Worm (Caenorhabditis elegans) whole organism, L1 larva: ENCODE results near the gene F46G11.6.

ENCODE experiments used
- C04F5.9 ChIP-seq: sonication (generic microtip); optimal IDR thresholded peaks from 2 replicates; lab custom pipeline; 2016; ENCODE audit warnings: missing genetic modification characterization, missing compliant biosample characterization
- C16A3.4 ChIP-seq: fragments of 150-350 bp; optimal IDR thresholded peaks from 2 replicates; lab custom pipeline; 2014; ENCODE audit warnings: missing biosample characterization, missing genetic modification characterization
- blmp-1 ChIP-seq: fragments of 150-350 bp; optimal IDR thresholded peaks from 2 replicates; lab custom pipeline; 2014; ENCODE audit warnings: missing biosample characterization, missing genetic modification characterization
- ceh-8 ChIP-seq: fragments of 200-800 bp; sonication (Bioruptor generic); optimal IDR thresholded peaks from 2 replicates; lab custom pipeline; 2018; ENCODE audit warnings: mild to moderate bottlenecking, missing genetic modification characterization, moderate library complexity, missing compliant biosample characterization
- ceh-82 ChIP-seq, 3 experiments: fragments of 150-350 bp in 1 of 3; sonication (generic microtip) in 2 of 3; optimal IDR thresholded peaks; 2 replicates each; lab custom pipeline; 2014 to 2017; ENCODE audit warnings: missing biosample characterization in 3 of 3, missing genetic modification characterization in 3 of 3
- ceh-88 ChIP-seq: fragments of 200-800 bp; sonication (Bioruptor generic); IDR thresholded peaks from 2 replicates; pipeline ENCODE4 v1.3.6; 2022; ENCODE audit warnings: missing genetic modification characterization, missing compliant biosample characterization
- ces-1 ChIP-seq: fragments of 150-350 bp; optimal IDR thresholded peaks from 2 replicates; lab custom pipeline; 2014; ENCODE audit warnings: missing biosample characterization, missing genetic modification reagents, missing genetic modification characterization
- dpl-1 ChIP-seq, 3 experiments: fragments of 150-350 bp in 2 of 3; sonication (generic microtip) in 1 of 3; optimal IDR thresholded peaks; 2 replicates each; lab custom pipeline; 2014 to 2017; ENCODE audit warnings: missing biosample characterization in 3 of 3, missing genetic modification characterization in 3 of 3, missing genetic modification reagents in 3 of 3
- dsc-1 ChIP-seq: sonication (generic microtip); optimal IDR thresholded peaks from 2 replicates; lab custom pipeline; 2016; ENCODE audit warnings: mild to moderate bottlenecking, missing genetic modification characterization, missing compliant biosample characterization
- efl-1 ChIP-seq, 4 experiments: fragments of 150-350 bp; optimal IDR thresholded peaks in 3 of 4; peaks in 1 of 4; 1 replicate in 1 of 4; 2 replicates in 3 of 4; lab custom pipeline; 2014; ENCODE audit warnings: missing biosample characterization in 2 of 4, missing genetic modification characterization in 2 of 4, missing genetic modification reagents in 2 of 4
- efl-3 ChIP-seq: fragments of 200-800 bp; sonication (Bioruptor generic); optimal IDR thresholded peaks from 2 replicates; lab custom pipeline; 2018; ENCODE audit warnings: mild to moderate bottlenecking, missing genetic modification characterization, missing compliant biosample characterization
- egl-13 ChIP-seq: sonication (generic microtip); optimal IDR thresholded peaks from 2 replicates; lab custom pipeline; 2016; ENCODE audit warnings: missing genotype, missing genetic modification reagents, missing genetic modification characterization, missing compliant biosample characterization
- egl-27 ChIP-seq, 2 experiments: fragments of 150-350 bp in 1 of 2; sonication (generic microtip); optimal IDR thresholded peaks; 3 replicates each; lab custom pipeline; 2017 to 2018; ENCODE audit warnings: missing biosample characterization in 2 of 2, missing genetic modification characterization in 2 of 2, missing genetic modification reagents in 2 of 2
- ets-5 ChIP-seq: fragments of 200-800 bp; sonication (Bioruptor generic); IDR thresholded peaks from 2 replicates; pipeline ENCODE4 v1.3.6; 2022; ENCODE audit warnings: missing genetic modification characterization, missing compliant biosample characterization
- fkh-10 ChIP-seq: sonication (generic microtip); optimal IDR thresholded peaks from 2 replicates; lab custom pipeline; 2017; ENCODE audit warnings: missing biosample characterization, missing genetic modification reagents, missing genetic modification characterization
- fkh-4 ChIP-seq: sonication (generic microtip); optimal IDR thresholded peaks from 2 replicates; lab custom pipeline; 2016; ENCODE audit warnings: missing compliant biosample characterization, missing genetic modification characterization, borderline replicate concordance
- fos-1 ChIP-seq: fragments of 150-350 bp; optimal IDR thresholded peaks from 2 replicates; lab custom pipeline; 2014; ENCODE audit warnings: missing biosample characterization, missing genetic modification characterization
- grh-1 ChIP-seq: fragments of 200-800 bp; sonication (Bioruptor generic); IDR thresholded peaks from 2 replicates; pipeline ENCODE4 v1.3.6; 2022; ENCODE audit warnings: missing genetic modification reagents, missing genetic modification characterization, missing compliant biosample characterization
- hlh-17 ChIP-seq: fragments of 200-800 bp; sonication (Bioruptor generic); optimal IDR thresholded peaks from 2 replicates; lab custom pipeline; 2018; ENCODE audit warnings: missing genetic modification characterization, mild to moderate bottlenecking, missing compliant biosample characterization, moderate library complexity, borderline replicate concordance
- lin-13 ChIP-seq: fragments of 150-350 bp; optimal IDR thresholded peaks from 2 replicates; lab custom pipeline; 2014; ENCODE audit warnings: missing biosample characterization, missing genetic modification reagents, missing genetic modification characterization
- lin-15B ChIP-seq: fragments of 150-350 bp; sonication (generic microtip); optimal IDR thresholded peaks from 3 replicates; lab custom pipeline; 2014; ENCODE audit warnings: missing biosample characterization, missing genetic modification characterization
- lin-39 ChIP-seq: fragments of 150-350 bp; optimal IDR thresholded peaks from 2 replicates; lab custom pipeline; 2014; ENCODE audit warnings: missing biosample characterization, missing genetic modification reagents, missing genetic modification characterization
- mab-9 ChIP-seq: fragments of 200-800 bp; sonication (Bioruptor generic); IDR thresholded peaks from 2 replicates; pipeline ENCODE4 v1.3.6; 2022; ENCODE audit warnings: missing genetic modification reagents, missing genetic modification characterization, missing compliant biosample characterization
- mdl-1 ChIP-seq, 2 experiments: fragments of 150-350 bp; optimal IDR thresholded peaks; 2 replicates each; lab custom pipeline; 2014 to 2017; ENCODE audit warnings: missing biosample characterization in 2 of 2, missing genetic modification characterization in 2 of 2, inconsistent platforms in 1 of 2
- mef-2 ChIP-seq: fragments of 150-350 bp; optimal IDR thresholded peaks from 2 replicates; lab custom pipeline; 2014; ENCODE audit warnings: missing biosample characterization, missing genetic modification characterization
- nhr-20 ChIP-seq: sonication (generic microtip); optimal IDR thresholded peaks from 2 replicates; lab custom pipeline; 2016; ENCODE audit warnings: mild to moderate bottlenecking, missing genetic modification characterization, missing compliant biosample characterization
- nhr-28 ChIP-seq: fragments of 150-350 bp; optimal IDR thresholded peaks from 2 replicates; lab custom pipeline; 2014; ENCODE audit warnings: missing biosample characterization, missing genetic modification characterization
- nhr-47 ChIP-seq: sonication (generic microtip); optimal IDR thresholded peaks from 2 replicates; lab custom pipeline; 2016; ENCODE audit warnings: mild to moderate bottlenecking, missing genetic modification characterization, moderate library complexity, missing compliant biosample characterization
- nhr-71 ChIP-seq: sonication (generic microtip); optimal IDR thresholded peaks from 2 replicates; lab custom pipeline; 2016; ENCODE audit warnings: mild to moderate bottlenecking, missing genetic modification characterization, moderate library complexity, missing compliant biosample characterization
- nhr-77 ChIP-seq: fragments of 150-350 bp; optimal IDR thresholded peaks from 2 replicates; lab custom pipeline; 2014; ENCODE audit warnings: missing biosample characterization, missing genetic modification characterization
- nhr-85 ChIP-seq: sonication (generic microtip); peaks from one replicate; lab custom pipeline; 2016; ENCODE audit warnings: missing genetic modification characterization, inconsistent platforms, missing compliant biosample characterization
- pag-3 ChIP-seq: sonication (generic microtip); optimal IDR thresholded peaks from 2 replicates; lab custom pipeline; 2017; ENCODE audit warnings: missing genetic modification characterization, mild to moderate bottlenecking, missing compliant biosample characterization, antibody characterized with exemption, borderline replicate concordance; ENCODE audit not compliant: insufficient read depth
- pqm-1 ChIP-seq: sonication (generic microtip); optimal IDR thresholded peaks from 3 replicates; lab custom pipeline; 2017; ENCODE audit warnings: missing biosample characterization, missing genetic modification characterization
- rnt-1 ChIP-seq: sonication (generic microtip); optimal IDR thresholded peaks from 2 replicates; lab custom pipeline; 2016; ENCODE audit warnings: mild to moderate bottlenecking, missing genetic modification characterization, moderate library complexity, missing compliant biosample characterization
- skn-1 ChIP-seq: fragments of 150-350 bp; optimal IDR thresholded peaks from 2 replicates; lab custom pipeline; 2014; ENCODE audit warnings: missing biosample characterization, missing genetic modification characterization
- snpc-4 ChIP-seq: fragments of 150-350 bp; optimal IDR thresholded peaks from 2 replicates; lab custom pipeline; 2014; ENCODE audit warnings: missing biosample characterization, missing genetic modification characterization
- sptf-1 ChIP-seq: fragments of 150-350 bp; optimal IDR thresholded peaks from 2 replicates; lab custom pipeline; 2014; ENCODE audit warnings: missing biosample characterization, missing genetic modification characterization
- sup-37 ChIP-seq: fragments of 200-800 bp; sonication (Bioruptor generic); optimal IDR thresholded peaks from 2 replicates; lab custom pipeline; 2018; ENCODE audit warnings: mild to moderate bottlenecking, missing genetic modification characterization, missing compliant biosample characterization
- tbx-2 ChIP-seq: sonication (generic microtip); optimal IDR thresholded peaks from 2 replicates; lab custom pipeline; 2016; ENCODE audit warnings: missing genetic modification characterization, missing compliant biosample characterization
- tlp-1 ChIP-seq: fragments of 150-350 bp; optimal IDR thresholded peaks from 2 replicates; lab custom pipeline; 2014; ENCODE audit warnings: missing biosample characterization, missing genetic modification characterization
- unc-130 ChIP-seq: fragments of 150-350 bp; optimal IDR thresholded peaks from 2 replicates; lab custom pipeline; 2017; ENCODE audit warnings: missing biosample characterization, missing genetic modification characterization, inconsistent platforms
- unc-30 ChIP-seq: sonication (generic microtip); optimal IDR thresholded peaks from 2 replicates; lab custom pipeline; 2017; ENCODE audit warnings: missing biosample characterization, missing genetic modification characterization
- unc-62 ChIP-seq: fragments of 150-350 bp; optimal IDR thresholded peaks from 2 replicates; lab custom pipeline; 2014; ENCODE audit warnings: missing biosample characterization, missing genetic modification reagents, missing genetic modification characterization
- unc-86 ChIP-seq: sonication (generic microtip); optimal IDR thresholded peaks from 2 replicates; lab custom pipeline; 2016; ENCODE audit warnings: missing genetic modification characterization, missing compliant biosample characterization
- xbp-1 ChIP-seq: sonication (generic microtip); optimal IDR thresholded peaks from 2 replicates; lab custom pipeline; 2016; ENCODE audit warnings: missing genetic modification characterization, missing compliant biosample characterization
- zip-4 ChIP-seq: fragments of 200-800 bp; sonication (Bioruptor generic); optimal IDR thresholded peaks from 2 replicates; lab custom pipeline; 2018; ENCODE audit warnings: mild to moderate bottlenecking, missing genetic modification characterization, moderate library complexity, missing compliant biosample characterization
- ztf-11 ChIP-seq, 2 experiments: sonication (generic microtip); optimal IDR thresholded peaks; 2 replicates each; lab custom pipeline; 2016 to 2017; ENCODE audit warnings: missing genetic modification characterization in 2 of 2, missing biosample characterization in 1 of 2, missing compliant biosample characterization in 1 of 2
- ztf-4 ChIP-seq: fragments of 150-350 bp; optimal IDR thresholded peaks from 2 replicates; lab custom pipeline; 2014; ENCODE audit warnings: missing biosample characterization, missing genetic modification characterization

The F46G11.6 gene

ce11 chrX:5780672-5781182 lies 5.6 kb upstream of the F46G11.6 start, which contains the start of gene sft-4 (continued):
- TF ChIP-seq nhr-77 (no peak), sup-37 (no peak), fkh-10 (no peak), lin-15B (tag; lab: Kevin White, UChicago) (no peak)

ce11 chrX:5781294-5781693 lies 5.0 kb upstream of the F46G11.6 start:
- TF ChIP-seq efl-1 (optimal IDR thresholded peaks at IDR 0.05; lab: Kevin White, UChicago) (no peak), efl-1 (GFP tag; optimal IDR thresholded peaks at IDR 0.05 in 1 of 2; lab: Kevin White, UChicago) (peak in 1 of 2 experiments; percentile 72), ceh-8 (no peak)

- TF ChIP-seq pqm-1 (tag; lab: Kevin White, UChicago) (no peak), blmp-1 (tag; lab: Kevin White, UChicago) (no peak), ces-1 (GFP tag; lab: Kevin White, UChicago) (no peak), efl-3 (GFP tag; lab: Kevin White, UChicago) (no peak), lin-39 (tag; lab: Kevin White, UChicago) (peak; percentile 51), ztf-11 (tag; optimal IDR thresholded peaks at IDR 0.05; lab: Kevin White, UChicago) (no peak), tlp-1 (no peak), grh-1 (GFP tag; lab: Robert Waterston, UW) (peak; percentile 85), unc-30 (no peak), dpl-1 (GFP tag; optimal IDR thresholded peaks at IDR 0.05; lab: Kevin White, UChicago) (peak; percentile 17 to 65 (median 56)), ets-5 (GFP tag; lab: Robert Waterston, UW) (no peak), nhr-20 (peak; percentile 79), ceh-8 (peak; percentile 51), zip-4 (GFP tag; lab: Kevin White, UChicago) (peak; percentile 41), skn-1 (tag; lab: Kevin White, UChicago) (peak; percentile 28), nhr-77 (peak; percentile 46), fos-1 (peak; percentile 1), nhr-28 (no peak), sptf-1 (no peak), fkh-4 (tag; lab: Kevin White, UChicago) (no peak), nhr-47 (tag; lab: Kevin White, UChicago) (peak; percentile 83), ceh-82 (tag; optimal IDR thresholded peaks at IDR 0.05; lab: Kevin White, UChicago) (peak; percentile 5 to 39 (median 32)), unc-130 (tag; lab: Kevin White, UChicago) (no peak), tbx-2 (tag; lab: Kevin White, UChicago) (peak; percentile 70), mab-9 (GFP tag; lab: Robert Waterston, UW) (0 out of 2 replicates have a peak, but pooled peaks have one; percentile 10), rnt-1 (tag; lab: Kevin White, UChicago) (peak; percentile 70), ztf-4 (tag; lab: Kevin White, UChicago) (no peak), lin-13 (GFP tag; lab: Kevin White, UChicago) (peak; percentile 47), unc-86 (peak; percentile 61), snpc-4 (tag; lab: Kevin White, UChicago) (peak; percentile 39), C04F5.9 (tag; lab: Kevin White, UChicago) (no peak), egl-13 (tag; lab: Kevin White, UChicago) (peak; percentile 28), nhr-71 (tag; lab: Kevin White, UChicago) (peak; percentile 85), pag-3 (no peak), hlh-17 (no peak), nhr-85 (peak; percentile 93), mef-2 (tag; lab: Kevin White, UChicago) (no peak), dsc-1 (tag; lab: Kevin White, UChicago) (peak; percentile 74), xbp-1 (tag; lab: Kevin White, UChicago) (peak; percentile 80), mdl-1 (tag; optimal IDR thresholded peaks at IDR 0.05; lab: Kevin White, UChicago) (peak in 1 of 2 experiments; percentile 81), C16A3.4 (tag; lab: Kevin White, UChicago) (peak; percentile 25), egl-27 (tag; optimal IDR thresholded peaks at IDR 0.05; lab: Kevin White, UChicago) (no peak), ceh-88 (GFP tag; lab: Robert Waterston, UW) (peak; percentile 46; the same call in 1 of the 2 replicates), unc-62 (GFP tag; lab: Kevin White, UChicago) (no peak)
These were observed 4.1 kb upstream of the F46G11.6 start, which contains the start of gene gakh-1 for ce11 chrX:5782153-5782552. Gene gakh-1 (plus strand): TSS chrX:5782499.
